Fruit fly (Drosophila melanogaster) Kc167 (cell line): ENCODE measurements around the gene Rrp5.

ENCODE experiments used
- h ChIP-seq: fragments of >200 bp; optimal IDR thresholded peaks from 3 replicates; lab custom pipeline; 2018; ENCODE audit warnings: missing external identifiers
- insv ChIP-seq: fragments of >200 bp; optimal IDR thresholded peaks from 3 replicates; lab custom pipeline; 2018; ENCODE audit warnings: missing external identifiers
- psq ChIP-seq: fragments of >200 bp; optimal IDR thresholded peaks from 2 replicates; lab custom pipeline; 2017; ENCODE audit warnings: missing external identifiers
- ttk ChIP-seq: sonication (Bioruptor generic); optimal IDR thresholded peaks from 2 replicates; lab custom pipeline; 2017; ENCODE audit warnings: missing external identifiers

- TF ChIP-seq h (lab: Kevin White, UChicago) (no peak), psq (lab: Kevin White, UChicago) (no peak), ttk (lab: Kevin White, UChicago) (no peak), insv (lab: Kevin White, UChicago) (no peak)
Measured at dm6 chr3R:24294299-24294698, 38.8 kb downstream of the Rrp5 start, which contains the start of gene CG5715.
